Worm (Caenorhabditis elegans) whole organism, young adult: ENCODE data around the gene T22F3.12.

Experiments
- him-1 ChIP-seq: sonication (generic microtip); optimal IDR thresholded peaks from 2 replicates; lab custom pipeline; 2016; ENCODE audit warnings: missing genotype, missing genetic modification reagents, missing genetic modification characterization, missing compliant biosample characterization
- lsl-1 ChIP-seq: fragments of 200-800 bp; sonication (Bioruptor generic); optimal IDR thresholded peaks from 2 replicates; lab custom pipeline; 2018; ENCODE audit warnings: mild to moderate bottlenecking, missing genetic modification characterization, moderate library complexity, missing compliant biosample characterization
- snpc-4 ChIP-seq, 5 experiments: fragments of 150-350 bp in 1 of 5; sonication (generic microtip) in 4 of 5; optimal IDR thresholded peaks; 2 replicates each; lab custom pipeline; 2014 to 2018; ENCODE audit warnings: missing genetic modification characterization in 5 of 5, missing biosample characterization in 3 of 5, antibody characterized with exemption in 2 of 5, mild to moderate bottlenecking in 2 of 5, missing compliant biosample characterization in 2 of 5, missing genotype in 2 of 5, moderate library complexity in 2 of 5, missing genetic modification reagents in 1 of 5

DNA sequence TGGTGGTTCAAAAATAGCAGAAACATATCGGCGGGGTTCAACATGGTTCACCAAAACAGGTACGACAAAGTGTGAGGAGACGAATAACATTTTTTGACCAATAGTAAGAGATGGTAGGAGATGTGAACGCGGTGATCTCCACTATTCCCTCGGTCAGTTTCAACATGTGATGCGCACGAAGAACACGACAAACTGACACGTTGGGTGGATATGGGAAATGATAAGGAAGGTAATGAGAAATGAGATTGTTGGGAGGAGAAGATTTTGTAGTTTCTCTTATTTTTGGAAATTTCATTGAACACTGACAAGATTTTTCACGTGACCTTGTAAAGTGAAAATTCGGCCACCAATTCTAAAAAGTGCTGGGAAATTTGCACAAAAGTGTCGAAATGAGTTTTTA lies 18.7 kb upstream of the T22F3.12 start:
- TF ChIP-seq snpc-4 (GFP tag; optimal IDR thresholded peaks at IDR 0.05; lab: Kevin White, UChicago) (no peak), snpc-4 (tag; optimal IDR thresholded peaks at IDR 0.05; lab: Kevin White, UChicago) (no peak), lsl-1 (no peak), him-1 (tag; lab: Kevin White, UChicago) (no peak)
